Worm (Caenorhabditis elegans) whole organism, young adult: Measurements from ENCODE around the gene arp-1.
A peak's percentile ranks its signal among the peaks of the same experiment; 100 is the strongest.

Experiments
- B0261.1 ChIP-seq: sonication (generic microtip); optimal IDR thresholded peaks from 2 replicates; lab custom pipeline; 2016; ENCODE audit warnings: mild to moderate bottlenecking, missing genetic modification characterization, moderate library complexity, missing compliant biosample characterization
- D2030.7 ChIP-seq: fragments of 200-800 bp; sonication (Bioruptor generic); IDR thresholded peaks from 2 replicates; pipeline ENCODE4 v1.3.6; 2022; ENCODE audit warnings: missing genetic modification reagents, missing genetic modification characterization, missing compliant biosample characterization
- F49E8.2 ChIP-seq: sonication (generic microtip); optimal IDR thresholded peaks from 3 replicates; lab custom pipeline; 2017; ENCODE audit warnings: missing genetic modification characterization, mild to moderate bottlenecking, missing compliant biosample characterization, antibody characterized with exemption, moderate library complexity; ENCODE audit not compliant: insufficient read depth
- F57C9.4 ChIP-seq: sonication (generic microtip); optimal IDR thresholded peaks from 2 replicates; lab custom pipeline; 2017; ENCODE audit warnings: mild to moderate bottlenecking, missing genetic modification characterization, missing compliant biosample characterization
- K11D2.4 ChIP-seq: fragments of 200-800 bp; sonication (Bioruptor generic); IDR thresholded peaks from 2 replicates; pipeline ENCODE4 v1.3.6; 2022; ENCODE audit warnings: missing genetic modification reagents, missing genetic modification characterization, missing compliant biosample characterization
- K12H6.12 ChIP-seq: fragments of 200-800 bp; sonication (Bioruptor generic); optimal IDR thresholded peaks from 2 replicates; lab custom pipeline; 2018; ENCODE audit warnings: mild to moderate bottlenecking, missing genetic modification characterization, missing compliant biosample characterization
- T07F8.4 ChIP-seq: sonication (generic microtip); optimal IDR thresholded peaks from 2 replicates; lab custom pipeline; 2016; ENCODE audit warnings: mild to moderate bottlenecking, missing genetic modification characterization, moderate library complexity, missing compliant biosample characterization
- Y79H2A.3 ChIP-seq: fragments of 200-800 bp; sonication (Bioruptor generic); conservative IDR thresholded peaks from 2 replicates; pipeline ENCODE4 v1.3.6; 2022; ENCODE audit warnings: missing genetic modification reagents, missing genetic modification characterization, missing compliant biosample characterization
- Y95B8A.8 ChIP-seq: fragments of 200-800 bp; sonication (Bioruptor generic); IDR thresholded peaks from 2 replicates; pipeline ENCODE4 v1.3.6; 2022; ENCODE audit warnings: missing genetic modification reagents, missing genetic modification characterization, missing compliant biosample characterization
- ZK185.1 ChIP-seq: sonication (generic microtip); optimal IDR thresholded peaks from 2 replicates; lab custom pipeline; 2016; ENCODE audit warnings: mild to moderate bottlenecking, missing genetic modification characterization, missing compliant biosample characterization; ENCODE audit not compliant: poor library complexity, severe bottlenecking
- ama-1 ChIP-seq, 3 experiments: fragments of 150-350 bp in 1 of 3; sonication (generic microtip) in 2 of 3; optimal IDR thresholded peaks; 2 replicates each; lab custom pipeline; 2014 to 2018; ENCODE audit warnings: missing biosample characterization in 2 of 3, missing genetic modification characterization in 2 of 3, missing genetic modification reagents in 2 of 3
- atf-7 ChIP-seq: sonication (generic microtip); optimal IDR thresholded peaks from 2 replicates; lab custom pipeline; 2017; ENCODE audit warnings: mild to moderate bottlenecking, missing genetic modification characterization, missing compliant biosample characterization
- attf-5 ChIP-seq: fragments of 200-800 bp; sonication (Bioruptor generic); optimal IDR thresholded peaks from 2 replicates; lab custom pipeline; 2018; ENCODE audit warnings: mild to moderate bottlenecking, missing genetic modification characterization, missing compliant biosample characterization
- attf-6 ChIP-seq: fragments of 200-800 bp; sonication (Bioruptor generic); IDR thresholded peaks from 2 replicates; pipeline ENCODE4 v1.3.6; 2022; ENCODE audit warnings: missing genetic modification reagents, missing genetic modification characterization, missing compliant biosample characterization
- cebp-2 ChIP-seq: fragments of 200-800 bp; sonication (Bioruptor generic); IDR thresholded peaks from 2 replicates; pipeline ENCODE4 v1.3.6; 2022; ENCODE audit warnings: missing genetic modification characterization, missing compliant biosample characterization
- ceh-58 ChIP-seq: fragments of 200-800 bp; sonication (Bioruptor generic); IDR thresholded peaks from 2 replicates; pipeline ENCODE4 v1.3.6; 2022; ENCODE audit warnings: missing genetic modification characterization, missing compliant biosample characterization
- die-1 ChIP-seq: sonication (generic microtip); optimal IDR thresholded peaks from 2 replicates; lab custom pipeline; 2016; ENCODE audit warnings: missing genotype, mild to moderate bottlenecking, missing genetic modification characterization, missing compliant biosample characterization
- dpl-1 ChIP-seq: fragments of 150-350 bp; optimal IDR thresholded peaks from 2 replicates; lab custom pipeline; 2014; ENCODE audit warnings: missing biosample characterization, missing genetic modification reagents, missing genetic modification characterization
- egl-18 ChIP-seq: fragments of 200-800 bp; sonication (Bioruptor generic); IDR thresholded peaks from 2 replicates; pipeline ENCODE4 v1.3.6; 2022; ENCODE audit warnings: missing genetic modification reagents, missing genetic modification characterization, missing compliant biosample characterization
- egrh-3 ChIP-seq: fragments of 200-800 bp; sonication (Bioruptor generic); IDR thresholded peaks from 2 replicates; pipeline ENCODE4 v1.3.6; 2022; ENCODE audit warnings: missing genetic modification reagents, missing genetic modification characterization, missing compliant biosample characterization
- ekl-4 ChIP-seq: fragments of 200-800 bp; sonication (Bioruptor generic); IDR thresholded peaks from 2 replicates; pipeline ENCODE4 v1.3.6; 2022; ENCODE audit warnings: missing genetic modification reagents, missing genetic modification characterization, missing compliant biosample characterization
- ets-4 ChIP-seq: fragments of 200-800 bp; sonication (Bioruptor generic); optimal IDR thresholded peaks from 2 replicates; lab custom pipeline; 2018; ENCODE audit warnings: mild to moderate bottlenecking, missing genetic modification characterization, missing compliant biosample characterization
- him-1 ChIP-seq: sonication (generic microtip); optimal IDR thresholded peaks from 2 replicates; lab custom pipeline; 2016; ENCODE audit warnings: missing genotype, missing genetic modification reagents, missing genetic modification characterization, missing compliant biosample characterization
- hmg-1.2 ChIP-seq: fragments of 200-800 bp; sonication (Bioruptor generic); IDR thresholded peaks from 2 replicates; pipeline ENCODE4 v1.3.6; 2022; ENCODE audit warnings: missing genetic modification reagents, missing genetic modification characterization, missing compliant biosample characterization
- hmg-20 ChIP-seq: fragments of 200-800 bp; sonication (Bioruptor generic); IDR thresholded peaks from 2 replicates; pipeline ENCODE4 v1.3.6; 2022; ENCODE audit warnings: missing genetic modification reagents, missing genetic modification characterization, missing compliant biosample characterization
- hrde-1 ChIP-seq: sonication (generic microtip); optimal IDR thresholded peaks from 2 replicates; lab custom pipeline; 2016; ENCODE audit warnings: missing genetic modification characterization, mild to moderate bottlenecking, missing compliant biosample characterization, moderate library complexity, missing genotype, missing genetic modification reagents, borderline replicate concordance
- hsf-1 ChIP-seq: fragments of 200-800 bp; sonication (Bioruptor generic); IDR thresholded peaks from 2 replicates; pipeline ENCODE4 v1.3.6; 2022; ENCODE audit warnings: missing genetic modification reagents, missing genetic modification characterization, missing compliant biosample characterization
- let-526 ChIP-seq: fragments of 200-800 bp; sonication (Bioruptor generic); IDR thresholded peaks from 2 replicates; pipeline ENCODE4 v1.3.6; 2022; ENCODE audit warnings: missing genetic modification reagents, missing genetic modification characterization, missing compliant biosample characterization
- lsl-1 ChIP-seq: fragments of 200-800 bp; sonication (Bioruptor generic); optimal IDR thresholded peaks from 2 replicates; lab custom pipeline; 2018; ENCODE audit warnings: mild to moderate bottlenecking, missing genetic modification characterization, moderate library complexity, missing compliant biosample characterization
- madf-3 ChIP-seq: fragments of 200-800 bp; sonication (Bioruptor generic); IDR thresholded peaks from 2 replicates; pipeline ENCODE4 v1.3.6; 2022; ENCODE audit warnings: missing genetic modification reagents, missing genetic modification characterization, missing compliant biosample characterization
- madf-8 ChIP-seq: fragments of 200-800 bp; sonication (Bioruptor generic); conservative IDR thresholded peaks from 2 replicates; pipeline ENCODE4 v1.3.6; 2022; ENCODE audit warnings: missing genetic modification reagents, missing genetic modification characterization, missing compliant biosample characterization
- mel-28 ChIP-seq: sonication (generic microtip); optimal IDR thresholded peaks from 2 replicates; lab custom pipeline; 2016; ENCODE audit warnings: borderline replicate concordance, mild to moderate bottlenecking, missing genetic modification characterization, missing compliant biosample characterization
- nhr-120 ChIP-seq: fragments of 200-800 bp; sonication (Bioruptor generic); IDR thresholded peaks from 2 replicates; pipeline ENCODE4 v1.3.6; 2022; ENCODE audit warnings: missing genetic modification characterization, missing compliant biosample characterization
- nhr-27 ChIP-seq: fragments of 200-800 bp; sonication (Bioruptor generic); optimal IDR thresholded peaks from 2 replicates; lab custom pipeline; 2018; ENCODE audit warnings: mild to moderate bottlenecking, missing genetic modification characterization, moderate library complexity, missing compliant biosample characterization
- sea-2 ChIP-seq: fragments of 200-800 bp; sonication (Bioruptor generic); IDR thresholded peaks from 2 replicates; pipeline ENCODE4 v1.3.6; 2022; ENCODE audit warnings: missing genetic modification characterization, missing compliant biosample characterization
- snpc-1.1 ChIP-seq: sonication (generic microtip); optimal IDR thresholded peaks from 2 replicates; lab custom pipeline; 2017; ENCODE audit warnings: missing genetic modification characterization, mild to moderate bottlenecking, missing compliant biosample characterization, antibody characterized with exemption, moderate library complexity, missing genotype, missing genetic modification reagents; ENCODE audit not compliant: insufficient read depth
- somi-1 ChIP-seq: fragments of 200-800 bp; sonication (Bioruptor generic); optimal IDR thresholded peaks from 2 replicates; lab custom pipeline; 2018; ENCODE audit warnings: mild to moderate bottlenecking, missing genetic modification characterization, missing compliant biosample characterization
- sptf-2 ChIP-seq: fragments of 200-800 bp; sonication (Bioruptor generic); optimal IDR thresholded peaks from 2 replicates; lab custom pipeline; 2018; ENCODE audit warnings: mild to moderate bottlenecking, missing genetic modification characterization, missing compliant biosample characterization
- tbx-9 ChIP-seq: sonication (generic microtip); optimal IDR thresholded peaks from 2 replicates; lab custom pipeline; 2016; ENCODE audit warnings: borderline replicate concordance, missing genetic modification characterization, inconsistent platforms, missing compliant biosample characterization
- unc-62 ChIP-seq: fragments of 150-350 bp; optimal IDR thresholded peaks from 2 replicates; lab custom pipeline; 2014; ENCODE audit warnings: missing biosample characterization, missing genetic modification reagents, missing genetic modification characterization
- ztf-28 ChIP-seq: fragments of 200-800 bp; sonication (Bioruptor generic); IDR thresholded peaks from 2 replicates; pipeline ENCODE4 v1.3.6; 2022; ENCODE audit warnings: missing genetic modification reagents, missing genetic modification characterization, missing compliant biosample characterization

The arp-1 gene

DNA sequence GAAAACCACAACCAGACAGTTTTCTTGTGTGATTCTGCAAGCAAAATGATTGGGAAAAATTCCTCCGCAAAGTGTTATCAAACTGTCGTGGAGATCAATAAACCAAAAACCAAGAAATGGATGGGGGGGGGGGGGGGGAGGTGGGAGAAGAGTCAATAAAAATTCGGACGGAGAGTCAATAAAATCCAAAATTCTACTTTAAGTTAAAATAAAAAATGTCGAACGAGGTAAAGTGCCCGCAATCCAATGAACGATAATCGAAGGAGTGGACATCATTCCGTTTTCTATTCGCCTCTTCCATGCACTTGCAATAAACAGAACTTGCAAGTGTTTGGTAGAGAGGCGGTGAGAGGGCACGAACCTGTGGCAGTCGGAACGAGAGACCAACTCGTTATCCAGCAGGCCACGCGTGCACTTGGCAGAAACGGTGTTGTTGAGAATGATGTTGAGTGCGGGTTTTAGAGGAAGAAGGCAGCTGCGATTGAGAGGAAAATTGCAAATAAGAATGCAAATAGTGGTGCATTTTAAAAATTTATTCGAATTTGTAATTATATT lies 45.7 kb downstream of the arp-1 start, which contains the start of gene gst-27 (continued):
- TF ChIP-seq nhr-120 (GFP tag; lab: Robert Waterston, UW) = 0 out of 2 replicates have a peak, but pooled peaks have one; percentile 72
- TF ChIP-seq ets-4 = peak; percentile 77
- peak; percentile 72; the same call in 1 of the 2 replicates for TF ChIP-seq let-526
- peak; percentile 95 for TF ChIP-seq die-1 (tag; lab: Kevin White, UChicago)
- TF ChIP-seq ama-1 (optimal IDR thresholded peaks at IDR 0.05; lab: Kevin White, UChicago) = no peak
- TF ChIP-seq ama-1 (GFP tag; optimal IDR thresholded peaks at IDR 0.05; lab: Kevin White, UChicago) = peak; percentile 88 to 91
- peak; percentile 78 for TF ChIP-seq snpc-1.1 (tag; lab: Kevin White, UChicago)
- TF ChIP-seq hsf-1 (GFP tag; lab: Robert Waterston, UW) = peak; percentile 72
- peak; percentile 88 for TF ChIP-seq F49E8.2 (tag; lab: Kevin White, UChicago)
- peak; percentile 72; the same call in 1 of the 2 replicates for TF ChIP-seq hmg-20 (GFP tag; lab: Robert Waterston, UW)
- TF ChIP-seq F57C9.4 (tag; lab: Kevin White, UChicago) = peak; percentile 39
- no peak; the same call in 1 of the 2 replicates for TF ChIP-seq sea-2 (GFP tag; lab: Robert Waterston, UW)
- peak; percentile 57 for TF ChIP-seq lsl-1 (GFP tag; lab: Kevin White, UChicago)
- TF ChIP-seq ztf-28 = 0 out of 2 replicates have a peak, but pooled peaks have one; percentile 70
- peak; percentile 95 for TF ChIP-seq ZK185.1
- TF ChIP-seq Y95B8A.8 = no peak
- TF ChIP-seq B0261.1 = peak; percentile 89
- peak; percentile 79 for TF ChIP-seq ekl-4 (GFP tag; lab: Robert Waterston, UW)
- TF ChIP-seq K12H6.12 (tag; lab: Kevin White, UChicago) = peak; percentile 82
- peak; percentile 18 for TF ChIP-seq somi-1 (GFP tag; lab: Kevin White, UChicago)
- peak; percentile 73 for TF ChIP-seq egrh-3 (GFP tag; lab: Robert Waterston, UW)
- peak; percentile 78 for TF ChIP-seq atf-7
- peak; percentile 88 for TF ChIP-seq him-1 (tag; lab: Kevin White, UChicago)
- peak; percentile 82 for TF ChIP-seq attf-5 (GFP tag; lab: Kevin White, UChicago)
- peak; percentile 80; the same call in 1 of the 2 replicates for TF ChIP-seq Y79H2A.3 (GFP tag; lab: Robert Waterston, UW)
- no peak for TF ChIP-seq unc-62 (GFP tag; lab: Kevin White, UChicago)
- peak; percentile 68 for TF ChIP-seq tbx-9 (tag; lab: Kevin White, UChicago)
- TF ChIP-seq hrde-1 (tag; lab: Kevin White, UChicago) = peak; percentile 79
- TF ChIP-seq mel-28 (tag; lab: Kevin White, UChicago) = peak; percentile 79
- TF ChIP-seq K11D2.4 (GFP tag; lab: Robert Waterston, UW) = peak; percentile 38; the same call in 1 of the 2 replicates
- TF ChIP-seq madf-8 (GFP tag; lab: Robert Waterston, UW) = peak; percentile 46
- no peak for TF ChIP-seq ceh-58 (GFP tag; lab: Robert Waterston, UW)
- peak; percentile 89 for TF ChIP-seq T07F8.4
- peak; percentile 71 for TF ChIP-seq hmg-1.2 (GFP tag; lab: Robert Waterston, UW)
- peak; percentile 63 for TF ChIP-seq nhr-27 (tag; lab: Kevin White, UChicago)
- peak; percentile 73 for TF ChIP-seq sptf-2
- no peak for TF ChIP-seq egl-18 (GFP tag; lab: Robert Waterston, UW)
- peak; percentile 41 for TF ChIP-seq dpl-1 (GFP tag; lab: Kevin White, UChicago)
- peak; percentile 86 for TF ChIP-seq cebp-2
- TF ChIP-seq attf-6 = peak; percentile 61
- peak; percentile 36; the same call in 1 of the 2 replicates for TF ChIP-seq madf-3 (GFP tag; lab: Robert Waterston, UW)
- peak; percentile 98 for TF ChIP-seq D2030.7 (GFP tag; lab: Robert Waterston, UW)
